Worm (Caenorhabditis elegans): ENCODE data around the gene F11C7.2.

Gene F11C7.2

ce11 chrX:17396456-17396855 is at the start of gene F11C7.2, which contains the start of gene vap-1:
TSS of gene F11C7.2 (plus strand) at chrX:17396814.
TSS of gene vap-1 (minus strand) at chrX:17396556.
- TF ChIP-seq nhr-2 (tag; optimal IDR thresholded peaks at IDR 0.05) (no peak), lin-32 (GFP tag; optimal IDR thresholded peaks at IDR 0.05) (no peak), ceh-83 (GFP tag; optimal IDR thresholded peaks at IDR 0.05) (no peak), blmp-1 (tag; optimal IDR thresholded peaks at IDR 0.05) (no peak), elt-1 (tag; optimal IDR thresholded peaks at IDR 0.05; ENCODE audit: borderline replicate concordance, insufficient read depth) (no peak)

ce11 chrX:17349411-17349810 is 47.2 kb upstream of the F11C7.2 start:
- no peak for TF ChIP-seq elt-1 (tag; optimal IDR thresholded peaks at IDR 0.05; ENCODE audit: borderline replicate concordance, insufficient read depth)
- TF ChIP-seq ceh-39 (tag; optimal IDR thresholded peaks at IDR 0.05), result no peak
- TF ChIP-seq nhr-12 (tag; optimal IDR thresholded peaks at IDR 0.05), result no peak
- TF ChIP-seq unc-62 (GFP tag; optimal IDR thresholded peaks at IDR 0.05), result no peak
- no peak for TF ChIP-seq nhr-28 (tag; optimal IDR thresholded peaks at IDR 0.05)
- no peak for TF ChIP-seq ces-1 (GFP tag; optimal IDR thresholded peaks at IDR 0.05)
- no peak for TF ChIP-seq pha-4 (tag; optimal IDR thresholded peaks at IDR 0.05)
- TF ChIP-seq ceh-43 (GFP tag; optimal IDR thresholded peaks at IDR 0.05), result no peak
- TF ChIP-seq nhr-2 (tag; optimal IDR thresholded peaks at IDR 0.05), result no peak
- TF ChIP-seq elt-3 (tag; optimal IDR thresholded peaks at IDR 0.05), result no peak
- no peak for TF ChIP-seq ztf-11 (tag; optimal IDR thresholded peaks at IDR 0.05)
- no peak for TF ChIP-seq mab-5 (tag; optimal IDR thresholded peaks at IDR 0.05)
- no peak for TF ChIP-seq zip-8 (tag; optimal IDR thresholded peaks at IDR 0.05)
- no peak for TF ChIP-seq unc-120 (tag; optimal IDR thresholded peaks at IDR 0.05; ENCODE audit: poor library complexity, severe bottlenecking)
- no peak for TF ChIP-seq M03D4.4 (tag; optimal IDR thresholded peaks at IDR 0.05)
- TF ChIP-seq ceh-83 (GFP tag; optimal IDR thresholded peaks at IDR 0.05), result no peak
- TF ChIP-seq tbx-8 (GFP tag; optimal IDR thresholded peaks at IDR 0.05), result no peak
- no peak for TF ChIP-seq mep-1 (tag; optimal IDR thresholded peaks at IDR 0.05)

- TF ChIP-seq drap-1 (GFP tag; optimal IDR thresholded peaks at IDR 0.05) (no peak), ces-1 (GFP tag; optimal IDR thresholded peaks at IDR 0.05) (peak; percentile 49)
Measured at ce11 chrX:17352098-17352497, 44.5 kb upstream of the F11C7.2 start.

- TF ChIP-seq ces-1 (GFP tag; optimal IDR thresholded peaks at IDR 0.05) (peak; percentile 57), lsy-2 (tag; optimal IDR thresholded peaks at IDR 0.05) (no peak)
Measured at ce11 chrX:17355462-17355861, 41.2 kb upstream of the F11C7.2 start.

- TF ChIP-seq bed-3 (GFP tag; optimal IDR thresholded peaks at IDR 0.05) (no peak), mep-1 (tag; optimal IDR thresholded peaks at IDR 0.05) (no peak), sem-2 (GFP tag; optimal IDR thresholded peaks at IDR 0.05) (no peak), elt-1 (tag; optimal IDR thresholded peaks at IDR 0.05; ENCODE audit: borderline replicate concordance, insufficient read depth) (no peak), ham-2 (GFP tag; optimal IDR thresholded peaks at IDR 0.05) (no peak), ces-1 (GFP tag; optimal IDR thresholded peaks at IDR 0.05) (no peak), nhr-76 (tag; optimal IDR thresholded peaks at IDR 0.05) (no peak), ztf-11 (tag; optimal IDR thresholded peaks at IDR 0.05) (no peak), ceh-43 (GFP tag; optimal IDR thresholded peaks at IDR 0.05) (no peak), lin-32 (GFP tag; optimal IDR thresholded peaks at IDR 0.05) (no peak)
Measured at ce11 chrX:17356748-17357147, 39.9 kb upstream of the F11C7.2 start.

ce11 chrX:17359452-17359851 is 37.2 kb upstream of the F11C7.2 start, which contains the start of gene npr-36:
TSS of gene npr-36 (plus strand) at chrX:17359752.
- TF ChIP-seq ztf-11 (tag; optimal IDR thresholded peaks at IDR 0.05) (no peak), nhr-28 (tag; optimal IDR thresholded peaks at IDR 0.05) (no peak), nhr-12 (tag; optimal IDR thresholded peaks at IDR 0.05) (no peak), nhr-76 (tag; optimal IDR thresholded peaks at IDR 0.05) (no peak), mep-1 (tag; optimal IDR thresholded peaks at IDR 0.05) (no peak), pha-4 (tag; optimal IDR thresholded peaks at IDR 0.05) (no peak), unc-62 (GFP tag; optimal IDR thresholded peaks at IDR 0.05) (no peak), hlh-1 (tag; optimal IDR thresholded peaks at IDR 0.05) (no peak), nhr-2 (tag; optimal IDR thresholded peaks at IDR 0.05) (no peak), unc-120 (tag; optimal IDR thresholded peaks at IDR 0.05; ENCODE audit: poor library complexity, severe bottlenecking) (no peak)

DNA sequence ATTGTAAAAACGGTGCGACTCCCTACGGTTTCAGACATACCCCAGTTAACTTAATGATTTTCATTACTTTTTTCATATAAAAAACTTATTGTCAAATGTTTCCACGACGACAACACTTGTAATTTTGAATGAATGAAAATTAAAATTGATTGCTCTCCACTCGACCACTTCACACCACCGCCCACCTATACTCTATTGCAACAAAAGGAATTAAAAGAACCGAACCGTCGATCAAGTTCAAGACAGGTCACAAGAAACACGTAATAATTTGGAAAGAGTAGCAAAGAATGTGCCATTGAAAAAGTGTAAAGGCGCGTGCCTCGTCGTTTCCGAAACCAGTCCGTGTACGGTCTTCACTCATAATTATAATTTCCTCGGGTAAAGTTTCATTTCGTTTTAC is 34.1 kb upstream of the F11C7.2 start, which contains the start of gene F10D7.11:
F10D7.11 (plus strand) TSS at position 301 of the 400 bp plus-strand sequence.
- TF ChIP-seq tbx-8 (GFP tag; optimal IDR thresholded peaks at IDR 0.05), result no peak
- no peak for TF ChIP-seq sptf-1 (tag; optimal IDR thresholded peaks at IDR 0.05)
- no peak for TF ChIP-seq unc-39 (tag; optimal IDR thresholded peaks at IDR 0.05)
- TF ChIP-seq ztf-11 (tag; optimal IDR thresholded peaks at IDR 0.05), result no peak
- TF ChIP-seq lsy-2 (tag; optimal IDR thresholded peaks at IDR 0.05), result no peak
- TF ChIP-seq nhr-76 (tag; optimal IDR thresholded peaks at IDR 0.05), result no peak
- no peak for TF ChIP-seq nhr-237 (tag; optimal IDR thresholded peaks at IDR 0.05)
- TF ChIP-seq unc-62 (GFP tag; optimal IDR thresholded peaks at IDR 0.05), result no peak
- no peak for TF ChIP-seq lin-32 (GFP tag; optimal IDR thresholded peaks at IDR 0.05)
- no peak for TF ChIP-seq lin-13 (tag; optimal IDR thresholded peaks at IDR 0.05)
- TF ChIP-seq nhr-28 (tag; optimal IDR thresholded peaks at IDR 0.05), result no peak

All from whole organism, mixed stage, embryonic.